Fruit fly (Drosophila melanogaster) whole organism: ENCODE data around the gene Snx1.

Experiments
- CG8478 ChIP-seq: fragments of >200 bp; optimal IDR thresholded peaks from 2 replicates; lab custom pipeline; 2018; ENCODE audit warnings: inconsistent platforms
- Dll ChIP-seq: fragments of >200 bp; optimal IDR thresholded peaks from 2 replicates; lab custom pipeline; 2017
- EcR ChIP-seq, 2 experiments: fragments of >200 bp; optimal IDR thresholded peaks; 2 replicates each; lab custom pipeline; 2017; ENCODE audit warnings: missing biosample characterization in 2 of 2, missing genetic modification characterization in 2 of 2, missing genetic modification reagents in 2 of 2
- pan ChIP-seq: fragments of >200 bp; optimal IDR thresholded peaks from 2 replicates; lab custom pipeline; 2017
- psq ChIP-seq: fragments of >200 bp; optimal IDR thresholded peaks from 2 replicates; lab custom pipeline; 2017
- usp ChIP-seq: fragments of >200 bp; optimal IDR thresholded peaks from 2 replicates; lab custom pipeline; 2017; ENCODE audit warnings: missing biosample characterization, missing genetic modification characterization, mixed read lengths

Snx1 gene

dm6 chr2L:3479697-3480442 lies 30.4 kb downstream of the Snx1 start:
- TF ChIP-seq pan (lab: Kevin White, UChicago), result no peak
- TF ChIP-seq psq, result no peak
- no peak for TF ChIP-seq EcR (GFP tag; optimal IDR thresholded peaks at IDR 0.05; lab: Kevin White, UChicago)
- TF ChIP-seq Dll (lab: Kevin White, UChicago), result no peak
- TF ChIP-seq CG8478 (lab: Kevin White, UChicago), result no peak
- TF ChIP-seq usp (GFP tag; lab: Kevin White, UChicago), result no peak

dm6 chr2L:3480443-3480839 lies 31.0 kb downstream of the Snx1 start:
- no peak for TF ChIP-seq pan (lab: Kevin White, UChicago)
- no peak for TF ChIP-seq usp (GFP tag; lab: Kevin White, UChicago)
- no peak for TF ChIP-seq EcR (GFP tag; optimal IDR thresholded peaks at IDR 0.05; lab: Kevin White, UChicago)
- no peak for TF ChIP-seq Dll (lab: Kevin White, UChicago)
- TF ChIP-seq psq, result no peak
- TF ChIP-seq CG8478 (lab: Kevin White, UChicago), result no peak

- TF ChIP-seq pan (lab: Kevin White, UChicago) (no peak), EcR (GFP tag; optimal IDR thresholded peaks at IDR 0.05; lab: Kevin White, UChicago) (no peak), psq (no peak), CG8478 (lab: Kevin White, UChicago) (no peak), usp (GFP tag; lab: Kevin White, UChicago) (no peak), Dll (lab: Kevin White, UChicago) (no peak)
These were observed 32.6 kb downstream of the Snx1 start for dm6 chr2L:3482037-3482436.

- TF ChIP-seq Dll (lab: Kevin White, UChicago) (no peak), EcR (GFP tag; optimal IDR thresholded peaks at IDR 0.05; lab: Kevin White, UChicago) (no peak), psq (no peak), usp (GFP tag; lab: Kevin White, UChicago) (no peak), CG8478 (lab: Kevin White, UChicago) (no peak), pan (lab: Kevin White, UChicago) (no peak)
These were observed 33.2 kb downstream of the Snx1 start for dm6 chr2L:3482712-3483111.

- no peak for TF ChIP-seq usp (GFP tag; lab: Kevin White, UChicago)
- TF ChIP-seq pan (lab: Kevin White, UChicago), result no peak
- TF ChIP-seq Dll (lab: Kevin White, UChicago), result no peak
- TF ChIP-seq EcR (GFP tag; optimal IDR thresholded peaks at IDR 0.05; lab: Kevin White, UChicago), result no peak
- no peak for TF ChIP-seq psq
These were observed 34.2 kb downstream of the Snx1 start for dm6 chr2L:3483672-3484071.

- TF ChIP-seq pan (lab: Kevin White, UChicago) (no peak), CG8478 (lab: Kevin White, UChicago) (no peak), usp (GFP tag; lab: Kevin White, UChicago) (no peak), Dll (lab: Kevin White, UChicago) (no peak), psq (no peak)
These were observed 35.3 kb downstream of the Snx1 start for dm6 chr2L:3484759-3485158.

- TF ChIP-seq CG8478 (lab: Kevin White, UChicago), result no peak
- TF ChIP-seq EcR (GFP tag; optimal IDR thresholded peaks at IDR 0.05; lab: Kevin White, UChicago), result no peak
- TF ChIP-seq Dll (lab: Kevin White, UChicago), result no peak
- no peak for TF ChIP-seq usp (GFP tag; lab: Kevin White, UChicago)
- TF ChIP-seq psq, result no peak
- TF ChIP-seq pan (lab: Kevin White, UChicago), result no peak
These were observed 36.0 kb downstream of the Snx1 start for dm6 chr2L:3485506-3485905.

dm6 chr2L:3490971-3491370 lies 41.5 kb downstream of the Snx1 start, which contains the start of gene CG15414:
CG15414 (minus strand) TSS chr2L:3491071.
- TF ChIP-seq pan (lab: Kevin White, UChicago) (no peak), Dll (lab: Kevin White, UChicago) (no peak), usp (GFP tag; lab: Kevin White, UChicago) (no peak), CG8478 (lab: Kevin White, UChicago) (no peak), psq (no peak), EcR (GFP tag; optimal IDR thresholded peaks at IDR 0.05; lab: Kevin White, UChicago) (no peak)

- no peak for TF ChIP-seq usp (GFP tag; lab: Kevin White, UChicago)
- TF ChIP-seq Dll (lab: Kevin White, UChicago), result no peak
- no peak for TF ChIP-seq EcR (GFP tag; optimal IDR thresholded peaks at IDR 0.05; lab: Kevin White, UChicago)
- no peak for TF ChIP-seq psq
- no peak for TF ChIP-seq CG8478 (lab: Kevin White, UChicago)
- no peak for TF ChIP-seq pan (lab: Kevin White, UChicago)
These were observed 44.0 kb downstream of the Snx1 start for dm6 chr2L:3493475-3493874.

dm6 chr2L:3495465-3495864 lies 46.0 kb downstream of the Snx1 start:
- TF ChIP-seq usp (GFP tag; lab: Kevin White, UChicago) (no peak), EcR (GFP tag; optimal IDR thresholded peaks at IDR 0.05; lab: Kevin White, UChicago) (no peak), psq (no peak), CG8478 (lab: Kevin White, UChicago) (no peak), pan (lab: Kevin White, UChicago) (no peak), Dll (lab: Kevin White, UChicago) (no peak)
